Worm (Caenorhabditis elegans): ENCODE results near the gene slc-17.3.

- TF ChIP-seq lin-15B (tag; optimal IDR thresholded peaks at IDR 0.05) (no peak), nhr-43 (tag; optimal IDR thresholded peaks at IDR 0.05; ENCODE audit: poor library complexity, severe bottlenecking) (no peak), fos-1 (tag; optimal IDR thresholded peaks at IDR 0.05) (no peak), nhr-25 (tag; optimal IDR thresholded peaks at IDR 0.05) (no peak), aly-2 (tag; optimal IDR thresholded peaks at IDR 0.05) (no peak), nhr-28 (tag; optimal IDR thresholded peaks at IDR 0.05) (no peak), nfya-1 (tag; optimal IDR thresholded peaks at IDR 0.05; ENCODE audit: insufficient read depth) (no peak), fkh-10 (GFP tag; optimal IDR thresholded peaks at IDR 0.05) (no peak), nhr-237 (tag; optimal IDR thresholded peaks at IDR 0.05) (no peak), zag-1 (tag; optimal IDR thresholded peaks at IDR 0.05) (no peak), elt-2 (tag; optimal IDR thresholded peaks at IDR 0.05) (no peak), sea-2 (GFP tag; optimal IDR thresholded peaks at IDR 0.05) (no peak), snpc-4 (tag; optimal IDR thresholded peaks at IDR 0.05) (no peak), ama-1 (optimal IDR thresholded peaks at IDR 0.05) (no peak)
Measured at ce11 chrIII:7889036-7889435, 23.9 kb upstream of the slc-17.3 start.

Measured in whole organism, L3 larva.